Worm (Caenorhabditis elegans) whole organism, dauer: ENCODE measurements around the gene R09A8.9.
"Not testable (repeated sequence)": the region's sequence is repeated elsewhere in the genome, so short reads cannot be mapped to it uniquely, and the experiment has no call there.

ENCODE experiments used
- unc-62 ChIP-seq: sonication (generic microtip); optimal IDR thresholded peaks from 2 replicates; lab custom pipeline; 2017; ENCODE audit warnings: missing biosample characterization, missing genetic modification reagents, missing genetic modification characterization

Gene R09A8.9

ce11 chrX:12603322-12603984, at the start of gene R09A8.9, which contains the start of gene T24D5.6:
Gene R09A8.9 (plus strand): TSS chrX:12603934.
Gene T24D5.6 (plus strand): TSS chrX:12603622.
- TF ChIP-seq unc-62 (GFP tag; lab: Kevin White, UChicago), result no peak

- TF ChIP-seq unc-62 (GFP tag; lab: Kevin White, UChicago), result no peak
Measured at ce11 chrX:12563589-12563988, 40.1 kb upstream of the R09A8.9 start.

- no peak for TF ChIP-seq unc-62 (GFP tag; lab: Kevin White, UChicago)
Measured at ce11 chrX:12574473-12574872, 29.3 kb upstream of the R09A8.9 start, which contains the start of gene T24D5.1. Gene T24D5.1 (plus strand): TSS chrX:12574773.

- no peak for TF ChIP-seq unc-62 (GFP tag; lab: Kevin White, UChicago)
Measured at ce11 chrX:12579774-12580173, 24.0 kb upstream of the R09A8.9 start, which contains the start of gene T24D5.3. Gene T24D5.3 (plus strand): TSS chrX:12580074.

ce11 chrX:12583497-12583896, 20.2 kb upstream of the R09A8.9 start:
- no peak for TF ChIP-seq unc-62 (GFP tag; lab: Kevin White, UChicago)

- no peak for TF ChIP-seq unc-62 (GFP tag; lab: Kevin White, UChicago)
Measured at ce11 chrX:12586352-12586751, 17.4 kb upstream of the R09A8.9 start, which contains the start of gene T24D5.2. Gene T24D5.2 (minus strand): TSS chrX:12586452.

ce11 chrX:12589503-12589902, 14.2 kb upstream of the R09A8.9 start:
- TF ChIP-seq unc-62 (GFP tag; lab: Kevin White, UChicago), result no peak

- TF ChIP-seq unc-62 (GFP tag; lab: Kevin White, UChicago), result no peak
Measured at ce11 chrX:12595217-12595616, 8.5 kb upstream of the R09A8.9 start.

- no peak for TF ChIP-seq unc-62 (GFP tag; lab: Kevin White, UChicago)
Measured at ce11 chrX:12595954-12596353, 7.8 kb upstream of the R09A8.9 start.

ce11 chrX:12596868-12597267, 6.9 kb upstream of the R09A8.9 start, which contains the start of gene T24D5.4:
Gene T24D5.4 (plus strand): TSS chrX:12597168.
- no peak for TF ChIP-seq unc-62 (GFP tag; lab: Kevin White, UChicago)

ce11 chrX:12602611-12603010, 1.1 kb upstream of the R09A8.9 start:
- no peak for TF ChIP-seq unc-62 (GFP tag; lab: Kevin White, UChicago)

- not testable (repeated sequence) for TF ChIP-seq unc-62 (GFP tag; lab: Kevin White, UChicago)
Measured at ce11 chrX:12613451-12613850, 9.7 kb downstream of the R09A8.9 start, which contains the start of gene R09A8.1. Gene R09A8.1 (plus strand): TSS chrX:12613751.

ce11 chrX:12618447-12618846, 14.7 kb downstream of the R09A8.9 start:
- TF ChIP-seq unc-62 (GFP tag; lab: Kevin White, UChicago), result no peak

ce11 chrX:12619165-12619564, 15.4 kb downstream of the R09A8.9 start, which contains the start of gene R09A8.2:
Gene R09A8.2 (plus strand): TSS chrX:12619465.
- no peak for TF ChIP-seq unc-62 (GFP tag; lab: Kevin White, UChicago)

- TF ChIP-seq unc-62 (GFP tag; lab: Kevin White, UChicago), result no peak
Measured at ce11 chrX:12620310-12620709, 16.6 kb downstream of the R09A8.9 start.

- no peak for TF ChIP-seq unc-62 (GFP tag; lab: Kevin White, UChicago)
Measured at ce11 chrX:12627797-12628196, 24.1 kb downstream of the R09A8.9 start.

- no peak for TF ChIP-seq unc-62 (GFP tag; lab: Kevin White, UChicago)
Measured at ce11 chrX:12629257-12629656, 25.5 kb downstream of the R09A8.9 start.
